Worm (Caenorhabditis elegans) whole organism, L1 larva: ENCODE results near the gene degl-1.

ENCODE experiments used
- C34B4.2 ChIP-seq: sonication (generic microtip); optimal IDR thresholded peaks from 2 replicates; lab custom pipeline; 2017; ENCODE audit warnings: mild to moderate bottlenecking, missing genetic modification characterization, missing compliant biosample characterization
- Y116A8C.19 ChIP-seq: sonication (generic microtip); optimal IDR thresholded peaks from 2 replicates; lab custom pipeline; 2016; ENCODE audit warnings: missing compliant biosample characterization, missing genetic modification characterization, borderline replicate concordance
- alr-1 ChIP-seq: fragments of 200-800 bp; sonication (Bioruptor generic); optimal IDR thresholded peaks from 2 replicates; lab custom pipeline; 2018; ENCODE audit warnings: borderline replicate concordance, mild to moderate bottlenecking, missing genetic modification characterization, missing compliant biosample characterization
- aly-2 ChIP-seq: fragments of 150-350 bp; optimal IDR thresholded peaks from 2 replicates; lab custom pipeline; 2014; ENCODE audit warnings: missing biosample characterization, missing genetic modification characterization
- ama-1 ChIP-seq: fragments of 150-350 bp; optimal IDR thresholded peaks from 2 replicates; lab custom pipeline; 2014
- blmp-1 ChIP-seq: fragments of 150-350 bp; optimal IDR thresholded peaks from 2 replicates; lab custom pipeline; 2014; ENCODE audit warnings: missing biosample characterization, missing genetic modification characterization
- ceh-82 ChIP-seq, 3 experiments: fragments of 150-350 bp in 1 of 3; sonication (generic microtip) in 2 of 3; optimal IDR thresholded peaks; 2 replicates each; lab custom pipeline; 2014 to 2017; ENCODE audit warnings: missing biosample characterization in 3 of 3, missing genetic modification characterization in 3 of 3
- ceh-90 ChIP-seq: sonication (generic microtip); optimal IDR thresholded peaks from 2 replicates; lab custom pipeline; 2016; ENCODE audit warnings: missing genetic modification characterization, missing compliant biosample characterization
- ces-1 ChIP-seq: fragments of 150-350 bp; optimal IDR thresholded peaks from 2 replicates; lab custom pipeline; 2014; ENCODE audit warnings: missing biosample characterization, missing genetic modification reagents, missing genetic modification characterization
- dpl-1 ChIP-seq, 3 experiments: fragments of 150-350 bp in 2 of 3; sonication (generic microtip) in 1 of 3; optimal IDR thresholded peaks; 2 replicates each; lab custom pipeline; 2014 to 2017; ENCODE audit warnings: missing biosample characterization in 3 of 3, missing genetic modification characterization in 3 of 3, missing genetic modification reagents in 3 of 3
- dsc-1 ChIP-seq: sonication (generic microtip); optimal IDR thresholded peaks from 2 replicates; lab custom pipeline; 2016; ENCODE audit warnings: mild to moderate bottlenecking, missing genetic modification characterization, missing compliant biosample characterization
- efl-3 ChIP-seq: fragments of 200-800 bp; sonication (Bioruptor generic); optimal IDR thresholded peaks from 2 replicates; lab custom pipeline; 2018; ENCODE audit warnings: mild to moderate bottlenecking, missing genetic modification characterization, missing compliant biosample characterization
- egl-13 ChIP-seq: sonication (generic microtip); optimal IDR thresholded peaks from 2 replicates; lab custom pipeline; 2016; ENCODE audit warnings: missing genotype, missing genetic modification reagents, missing genetic modification characterization, missing compliant biosample characterization
- egl-27 ChIP-seq, 2 experiments: fragments of 150-350 bp in 1 of 2; sonication (generic microtip); optimal IDR thresholded peaks; 3 replicates each; lab custom pipeline; 2017 to 2018; ENCODE audit warnings: missing biosample characterization in 2 of 2, missing genetic modification characterization in 2 of 2, missing genetic modification reagents in 2 of 2
- elt-3 ChIP-seq, 6 experiments: fragments of 150-350 bp in 1 of 6; sonication (generic microtip); optimal IDR thresholded peaks; 2 replicates each; lab custom pipeline; 2017 to 2018; ENCODE audit warnings: missing biosample characterization in 6 of 6, missing genetic modification characterization in 6 of 6, inconsistent platforms in 1 of 6
- ets-5 ChIP-seq: fragments of 200-800 bp; sonication (Bioruptor generic); IDR thresholded peaks from 2 replicates; pipeline ENCODE4 v1.3.6; 2022; ENCODE audit warnings: missing genetic modification characterization, missing compliant biosample characterization
- grh-1 ChIP-seq: fragments of 200-800 bp; sonication (Bioruptor generic); IDR thresholded peaks from 2 replicates; pipeline ENCODE4 v1.3.6; 2022; ENCODE audit warnings: missing genetic modification reagents, missing genetic modification characterization, missing compliant biosample characterization
- hlh-17 ChIP-seq: fragments of 200-800 bp; sonication (Bioruptor generic); optimal IDR thresholded peaks from 2 replicates; lab custom pipeline; 2018; ENCODE audit warnings: missing genetic modification characterization, mild to moderate bottlenecking, missing compliant biosample characterization, moderate library complexity, borderline replicate concordance
- hlh-4 ChIP-seq: sonication (generic microtip); optimal IDR thresholded peaks from 2 replicates; lab custom pipeline; 2016; ENCODE audit warnings: mild to moderate bottlenecking, missing genetic modification characterization, missing compliant biosample characterization
- isw-1 ChIP-seq: fragments of 200-800 bp; sonication (Bioruptor generic); IDR thresholded peaks from 2 replicates; pipeline ENCODE4 v1.3.6; 2022; ENCODE audit warnings: missing genetic modification characterization, missing compliant biosample characterization
- jun-1 ChIP-seq: fragments of 150-350 bp; optimal IDR thresholded peaks from 2 replicates; lab custom pipeline; 2014; ENCODE audit warnings: missing biosample characterization, missing genetic modification reagents, missing genetic modification characterization
- lin-13 ChIP-seq: fragments of 150-350 bp; optimal IDR thresholded peaks from 2 replicates; lab custom pipeline; 2014; ENCODE audit warnings: missing biosample characterization, missing genetic modification reagents, missing genetic modification characterization
- lin-14 ChIP-seq: fragments of 200-800 bp; sonication (Bioruptor generic); optimal IDR thresholded peaks from 2 replicates; lab custom pipeline; 2018; ENCODE audit warnings: mild to moderate bottlenecking, missing genetic modification characterization, moderate library complexity, missing compliant biosample characterization
- lin-15B ChIP-seq: fragments of 150-350 bp; sonication (generic microtip); optimal IDR thresholded peaks from 3 replicates; lab custom pipeline; 2014; ENCODE audit warnings: missing biosample characterization, missing genetic modification characterization
- lin-39 ChIP-seq: fragments of 150-350 bp; optimal IDR thresholded peaks from 2 replicates; lab custom pipeline; 2014; ENCODE audit warnings: missing biosample characterization, missing genetic modification reagents, missing genetic modification characterization
- mab-9 ChIP-seq: fragments of 200-800 bp; sonication (Bioruptor generic); IDR thresholded peaks from 2 replicates; pipeline ENCODE4 v1.3.6; 2022; ENCODE audit warnings: missing genetic modification reagents, missing genetic modification characterization, missing compliant biosample characterization
- mef-2 ChIP-seq: fragments of 150-350 bp; optimal IDR thresholded peaks from 2 replicates; lab custom pipeline; 2014; ENCODE audit warnings: missing biosample characterization, missing genetic modification characterization
- mep-1 ChIP-seq: fragments of 150-350 bp; optimal IDR thresholded peaks from 2 replicates; lab custom pipeline; 2014; ENCODE audit warnings: missing biosample characterization, missing genetic modification characterization
- nhr-11 ChIP-seq: fragments of 150-350 bp; optimal IDR thresholded peaks from 2 replicates; lab custom pipeline; 2014; ENCODE audit warnings: missing biosample characterization, missing genetic modification characterization
- nhr-47 ChIP-seq: sonication (generic microtip); optimal IDR thresholded peaks from 2 replicates; lab custom pipeline; 2016; ENCODE audit warnings: mild to moderate bottlenecking, missing genetic modification characterization, moderate library complexity, missing compliant biosample characterization
- rnt-1 ChIP-seq: sonication (generic microtip); optimal IDR thresholded peaks from 2 replicates; lab custom pipeline; 2016; ENCODE audit warnings: mild to moderate bottlenecking, missing genetic modification characterization, moderate library complexity, missing compliant biosample characterization
- skn-1 ChIP-seq: fragments of 150-350 bp; optimal IDR thresholded peaks from 2 replicates; lab custom pipeline; 2014; ENCODE audit warnings: missing biosample characterization, missing genetic modification characterization
- snu-23 ChIP-seq: sonication (generic microtip); optimal IDR thresholded peaks from 2 replicates; lab custom pipeline; 2016; ENCODE audit warnings: missing genetic modification characterization, missing compliant biosample characterization
- sup-37 ChIP-seq: fragments of 200-800 bp; sonication (Bioruptor generic); optimal IDR thresholded peaks from 2 replicates; lab custom pipeline; 2018; ENCODE audit warnings: mild to moderate bottlenecking, missing genetic modification characterization, missing compliant biosample characterization
- unc-98 ChIP-seq: fragments of 200-800 bp; sonication (Bioruptor generic); IDR thresholded peaks from 2 replicates; pipeline ENCODE4 v1.3.6; 2022; ENCODE audit warnings: missing genetic modification characterization, missing compliant biosample characterization
- xbp-1 ChIP-seq: sonication (generic microtip); optimal IDR thresholded peaks from 2 replicates; lab custom pipeline; 2016; ENCODE audit warnings: missing genetic modification characterization, missing compliant biosample characterization
- zag-1 ChIP-seq: fragments of 150-350 bp; optimal IDR thresholded peaks from 2 replicates; lab custom pipeline; 2014; ENCODE audit warnings: missing biosample characterization, missing genetic modification characterization
- ztf-11 ChIP-seq, 2 experiments: sonication (generic microtip); optimal IDR thresholded peaks; 2 replicates each; lab custom pipeline; 2016 to 2017; ENCODE audit warnings: missing genetic modification characterization in 2 of 2, missing biosample characterization in 1 of 2, missing compliant biosample characterization in 1 of 2
- ztf-4 ChIP-seq: fragments of 150-350 bp; optimal IDR thresholded peaks from 2 replicates; lab custom pipeline; 2014; ENCODE audit warnings: missing biosample characterization, missing genetic modification characterization

Gene degl-1

DNA sequence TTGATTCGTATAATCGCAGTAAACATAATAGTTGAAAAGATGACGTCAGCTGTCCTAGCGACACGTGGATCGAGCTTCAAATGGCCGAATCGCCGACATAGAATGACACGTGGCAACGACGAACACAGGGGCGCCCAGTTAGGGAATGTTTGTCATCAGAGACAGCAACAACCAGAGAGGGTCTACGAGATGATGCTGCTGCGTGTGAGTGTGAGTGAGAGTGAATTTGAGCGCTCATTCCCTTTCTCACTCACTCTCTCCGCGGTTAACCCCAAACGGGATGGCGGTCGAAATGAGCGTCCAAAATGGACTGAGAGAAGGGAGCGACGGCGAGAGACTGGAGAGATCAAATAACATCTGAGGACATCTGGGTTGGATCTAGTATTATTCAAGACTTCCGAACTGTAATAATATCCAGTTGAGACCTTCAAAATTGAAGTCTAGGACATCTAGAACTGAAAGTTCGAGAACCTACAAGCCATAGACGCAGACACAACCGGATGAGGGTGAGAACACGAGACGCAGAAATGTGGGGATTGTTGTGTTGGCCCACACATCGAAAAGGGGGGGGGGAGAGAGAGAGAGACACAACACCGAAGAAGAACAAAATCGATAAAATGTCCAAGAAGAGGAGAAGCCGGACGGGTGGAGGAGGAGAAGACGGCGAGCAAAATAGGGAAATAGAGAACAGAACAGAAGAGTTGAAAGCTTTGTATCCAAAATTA lies 22.8 kb upstream of the degl-1 start (continued):
- TF ChIP-seq elt-3 (tag; optimal IDR thresholded peaks at IDR 0.05; lab: Kevin White, UChicago) (peak in 1 of 6 experiments; percentile 63), lin-13 (GFP tag; lab: Kevin White, UChicago) (peak; percentile 51), C34B4.2 (tag; lab: Kevin White, UChicago) (no peak), aly-2 (no peak), egl-13 (peak; percentile 25), lin-14 (GFP tag; lab: Kevin White, UChicago) (peak; percentile 86), Y116A8C.19 (no peak), hlh-17 (GFP tag; lab: Kevin White, UChicago) (no peak), nhr-11 (tag; lab: Kevin White, UChicago) (no peak), blmp-1 (tag; lab: Kevin White, UChicago) (peak; percentile 100), xbp-1 (tag; lab: Kevin White, UChicago) (peak; percentile 55), alr-1 (tag; lab: Kevin White, UChicago) (no peak), jun-1 (tag; lab: Kevin White, UChicago) (peak; percentile 38), ztf-11 (tag; optimal IDR thresholded peaks at IDR 0.05; lab: Kevin White, UChicago) (peak in 1 of 2 experiments; percentile 9), rnt-1 (tag; lab: Kevin White, UChicago) (peak; percentile 14), hlh-4 (tag; lab: Kevin White, UChicago) (no peak), ama-1 (lab: Kevin White, UChicago) (no peak), isw-1 (no peak), snu-23 (GFP tag; lab: Kevin White, UChicago) (peak; percentile 47), unc-98 (no peak), efl-3 (no peak), nhr-47 (tag; lab: Kevin White, UChicago) (peak; percentile 65), mab-9 (GFP tag; lab: Robert Waterston, UW) (no peak), egl-27 (tag; optimal IDR thresholded peaks at IDR 0.05; lab: Kevin White, UChicago) (no peak), zag-1 (tag; lab: Kevin White, UChicago) (no peak), ces-1 (GFP tag; lab: Kevin White, UChicago) (no peak), dpl-1 (GFP tag; optimal IDR thresholded peaks at IDR 0.05; lab: Kevin White, UChicago) (peak in 1 of 3 experiments; percentile 32), ets-5 (GFP tag; lab: Robert Waterston, UW) (no peak), ceh-82 (tag; optimal IDR thresholded peaks at IDR 0.05; lab: Kevin White, UChicago) (peak; percentile 50 to 69 (median 54)), lin-15B (no peak), sup-37 (GFP tag; lab: Kevin White, UChicago) (no peak), lin-39 (no peak), skn-1 (tag; lab: Kevin White, UChicago) (peak; percentile 37), dsc-1 (tag; lab: Kevin White, UChicago) (peak; percentile 7), ceh-90 (tag; lab: Kevin White, UChicago) (no peak), mep-1 (tag; lab: Kevin White, UChicago) (peak; percentile 65), grh-1 (GFP tag; lab: Robert Waterston, UW) (no peak)

DNA sequence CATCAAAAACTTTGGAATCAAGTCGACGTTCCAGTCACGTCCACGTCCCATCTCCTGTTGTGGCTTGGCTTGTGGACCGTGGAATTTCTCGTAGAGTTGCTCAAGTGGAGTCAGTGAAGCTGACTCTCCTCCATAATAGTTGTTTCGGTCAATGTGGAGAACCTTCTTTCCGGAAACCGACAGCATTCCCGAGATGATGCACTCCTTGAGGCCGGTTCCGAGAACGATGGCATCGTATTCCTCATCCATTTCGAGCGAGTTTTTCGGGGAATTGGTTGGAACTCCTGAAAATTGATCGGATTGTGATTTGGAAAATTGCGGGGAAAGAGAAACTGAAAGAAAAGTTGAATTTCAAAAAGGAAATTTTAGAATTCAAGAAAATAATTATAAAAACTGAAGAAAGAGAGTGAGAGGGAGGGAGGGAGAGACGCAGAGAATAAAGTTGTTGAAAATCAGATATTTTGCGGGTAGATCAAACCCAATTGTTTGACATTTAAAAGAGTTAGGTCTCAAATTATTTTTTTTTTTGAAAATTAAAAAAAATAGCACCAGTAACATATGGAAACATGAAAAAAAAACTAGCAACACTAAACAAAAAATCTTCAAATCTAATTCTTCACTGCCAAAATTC lies 21.5 kb upstream of the degl-1 start, which contains the start of gene gdi-1:
gdi-1 (minus strand) TSS at position 286 of the 631 bp plus-strand sequence.
- TF ChIP-seq ztf-4, result peak; percentile 12
- no peak for TF ChIP-seq mef-2 (tag; lab: Kevin White, UChicago)
